Worm (Caenorhabditis elegans) whole organism, young adult: ENCODE results near the gene hal-3.

Source experiments
- B0336.3 ChIP-seq: fragments of 200-800 bp; sonication (Bioruptor generic); IDR thresholded peaks from 2 replicates; pipeline ENCODE4 v1.3.6; 2022; ENCODE audit warnings: missing genetic modification characterization, missing compliant biosample characterization
- C06A6.2 ChIP-seq: fragments of 200-800 bp; sonication (Bioruptor generic); conservative IDR thresholded peaks from 2 replicates; pipeline ENCODE4 v1.3.6; 2022; ENCODE audit warnings: missing genetic modification characterization, missing compliant biosample characterization
- F10E7.11 ChIP-seq: sonication (generic microtip); optimal IDR thresholded peaks from 2 replicates; lab custom pipeline; 2017; ENCODE audit warnings: mild to moderate bottlenecking, missing genetic modification characterization, moderate library complexity, missing compliant biosample characterization
- F23B12.7 ChIP-seq: sonication (generic microtip); optimal IDR thresholded peaks from 2 replicates; lab custom pipeline; 2017; ENCODE audit warnings: missing genetic modification characterization, mild to moderate bottlenecking, missing compliant biosample characterization, antibody characterized with exemption, moderate library complexity; ENCODE audit not compliant: insufficient read depth
- F33H1.4 ChIP-seq: fragments of 200-800 bp; sonication (Bioruptor generic); IDR thresholded peaks from 2 replicates; pipeline ENCODE4 v1.3.6; 2022; ENCODE audit warnings: missing genetic modification reagents, missing genetic modification characterization, missing compliant biosample characterization
- F37B4.10 ChIP-seq: fragments of 200-800 bp; sonication (Bioruptor generic); IDR thresholded peaks from 2 replicates; pipeline ENCODE4 v1.3.6; 2022; ENCODE audit warnings: missing genetic modification characterization, missing compliant biosample characterization
- F39B2.1 ChIP-seq: fragments of 200-800 bp; sonication (Bioruptor generic); IDR thresholded peaks from 2 replicates; pipeline ENCODE4 v1.3.6; 2022; ENCODE audit warnings: missing genetic modification reagents, missing genetic modification characterization, missing compliant biosample characterization
- F52B5.7 ChIP-seq: sonication (generic microtip); optimal IDR thresholded peaks from 2 replicates; lab custom pipeline; 2016; ENCODE audit warnings: mild to moderate bottlenecking, missing genetic modification characterization, missing compliant biosample characterization
- Y67H2A.10 ChIP-seq: fragments of 200-800 bp; sonication (Bioruptor generic); conservative IDR thresholded peaks from 2 replicates; pipeline ENCODE4 v1.3.6; 2022; ENCODE audit warnings: missing genetic modification reagents, missing genetic modification characterization, missing compliant biosample characterization
- Y79H2A.3 ChIP-seq: fragments of 200-800 bp; sonication (Bioruptor generic); conservative IDR thresholded peaks from 2 replicates; pipeline ENCODE4 v1.3.6; 2022; ENCODE audit warnings: missing genetic modification reagents, missing genetic modification characterization, missing compliant biosample characterization
- Y95B8A.8 ChIP-seq: fragments of 200-800 bp; sonication (Bioruptor generic); IDR thresholded peaks from 2 replicates; pipeline ENCODE4 v1.3.6; 2022; ENCODE audit warnings: missing genetic modification reagents, missing genetic modification characterization, missing compliant biosample characterization
- ZK185.1 ChIP-seq: sonication (generic microtip); optimal IDR thresholded peaks from 2 replicates; lab custom pipeline; 2016; ENCODE audit warnings: mild to moderate bottlenecking, missing genetic modification characterization, missing compliant biosample characterization; ENCODE audit not compliant: poor library complexity, severe bottlenecking
- akir-1 ChIP-seq: fragments of 200-800 bp; sonication (Bioruptor generic); optimal IDR thresholded peaks from 2 replicates; lab custom pipeline; 2018; ENCODE audit warnings: mild to moderate bottlenecking, missing genetic modification characterization, moderate library complexity, missing compliant biosample characterization
- attf-3 ChIP-seq: fragments of 200-800 bp; sonication (Bioruptor generic); conservative IDR thresholded peaks from 2 replicates; pipeline ENCODE4 v1.3.6; 2022; ENCODE audit warnings: missing genetic modification reagents, missing genetic modification characterization, missing compliant biosample characterization
- attf-5 ChIP-seq: fragments of 200-800 bp; sonication (Bioruptor generic); optimal IDR thresholded peaks from 2 replicates; lab custom pipeline; 2018; ENCODE audit warnings: mild to moderate bottlenecking, missing genetic modification characterization, missing compliant biosample characterization
- ccch-3 ChIP-seq: fragments of 200-800 bp; sonication (Bioruptor generic); optimal IDR thresholded peaks from 2 replicates; lab custom pipeline; 2018; ENCODE audit warnings: mild to moderate bottlenecking, missing genetic modification characterization, missing compliant biosample characterization
- dpff-1 ChIP-seq: sonication (generic microtip); optimal IDR thresholded peaks from 2 replicates; lab custom pipeline; 2017; ENCODE audit warnings: mild to moderate bottlenecking, missing genetic modification characterization, missing compliant biosample characterization
- egl-18 ChIP-seq: fragments of 200-800 bp; sonication (Bioruptor generic); IDR thresholded peaks from 2 replicates; pipeline ENCODE4 v1.3.6; 2022; ENCODE audit warnings: missing genetic modification reagents, missing genetic modification characterization, missing compliant biosample characterization
- egl-44 ChIP-seq: fragments of 200-800 bp; sonication (Bioruptor generic); IDR thresholded peaks from 2 replicates; pipeline ENCODE4 v1.3.6; 2022; ENCODE audit warnings: missing genetic modification reagents, missing genetic modification characterization, missing compliant biosample characterization
- fkh-3 ChIP-seq: sonication (generic microtip); optimal IDR thresholded peaks from 2 replicates; lab custom pipeline; 2016; ENCODE audit warnings: mild to moderate bottlenecking, missing genetic modification characterization, missing compliant biosample characterization
- him-1 ChIP-seq: sonication (generic microtip); optimal IDR thresholded peaks from 2 replicates; lab custom pipeline; 2016; ENCODE audit warnings: missing genotype, missing genetic modification reagents, missing genetic modification characterization, missing compliant biosample characterization
- hsf-1 ChIP-seq: fragments of 200-800 bp; sonication (Bioruptor generic); IDR thresholded peaks from 2 replicates; pipeline ENCODE4 v1.3.6; 2022; ENCODE audit warnings: missing genetic modification reagents, missing genetic modification characterization, missing compliant biosample characterization
- lin-54 ChIP-seq: fragments of 200-800 bp; sonication (Bioruptor generic); optimal IDR thresholded peaks from 2 replicates; lab custom pipeline; 2018; ENCODE audit warnings: mild to moderate bottlenecking, missing genetic modification characterization, missing compliant biosample characterization
- lsl-1 ChIP-seq: fragments of 200-800 bp; sonication (Bioruptor generic); optimal IDR thresholded peaks from 2 replicates; lab custom pipeline; 2018; ENCODE audit warnings: mild to moderate bottlenecking, missing genetic modification characterization, moderate library complexity, missing compliant biosample characterization
- madf-3 ChIP-seq: fragments of 200-800 bp; sonication (Bioruptor generic); IDR thresholded peaks from 2 replicates; pipeline ENCODE4 v1.3.6; 2022; ENCODE audit warnings: missing genetic modification reagents, missing genetic modification characterization, missing compliant biosample characterization
- madf-6 ChIP-seq: fragments of 200-800 bp; sonication (Bioruptor generic); IDR thresholded peaks from 2 replicates; pipeline ENCODE4 v1.3.6; 2022; ENCODE audit warnings: missing genetic modification reagents, missing genetic modification characterization, missing compliant biosample characterization
- mel-28 ChIP-seq: sonication (generic microtip); optimal IDR thresholded peaks from 2 replicates; lab custom pipeline; 2016; ENCODE audit warnings: borderline replicate concordance, mild to moderate bottlenecking, missing genetic modification characterization, missing compliant biosample characterization
- mxl-1 ChIP-seq: sonication (generic microtip); optimal IDR thresholded peaks from 2 replicates; lab custom pipeline; 2016; ENCODE audit warnings: missing genetic modification characterization, missing compliant biosample characterization
- nfya-1 ChIP-seq: sonication (generic microtip); optimal IDR thresholded peaks from 2 replicates; lab custom pipeline; 2017; ENCODE audit warnings: antibody characterized with exemption, missing compliant biosample characterization, missing genetic modification characterization, borderline replicate concordance; ENCODE audit not compliant: insufficient read depth
- nfyb-1 ChIP-seq: fragments of 200-800 bp; sonication (Bioruptor generic); IDR thresholded peaks from 2 replicates; pipeline ENCODE4 v1.3.6; 2022; ENCODE audit warnings: missing genetic modification reagents, missing genetic modification characterization, missing compliant biosample characterization
- nhr-179 ChIP-seq: sonication (generic microtip); optimal IDR thresholded peaks from 2 replicates; lab custom pipeline; 2016; ENCODE audit warnings: mild to moderate bottlenecking, missing genetic modification characterization, missing compliant biosample characterization
- nhr-27 ChIP-seq: fragments of 200-800 bp; sonication (Bioruptor generic); optimal IDR thresholded peaks from 2 replicates; lab custom pipeline; 2018; ENCODE audit warnings: mild to moderate bottlenecking, missing genetic modification characterization, moderate library complexity, missing compliant biosample characterization
- pha-4 ChIP-seq: fragments of 150-350 bp; sonication (generic microtip); optimal IDR thresholded peaks from 2 replicates; lab custom pipeline; 2014; ENCODE audit warnings: missing biosample characterization, missing genetic modification reagents, missing genetic modification characterization
- rec-8 ChIP-seq, 2 experiments: sonication (generic microtip); optimal IDR thresholded peaks; 2 replicates each; lab custom pipeline; 2016; ENCODE audit warnings: mild to moderate bottlenecking in 2 of 2, missing genetic modification characterization in 2 of 2, missing genetic modification reagents in 2 of 2, missing genotype in 2 of 2, missing biosample characterization in 1 of 2, missing compliant biosample characterization in 1 of 2, moderate library complexity in 1 of 2
- repo-1 ChIP-seq: sonication (generic microtip); optimal IDR thresholded peaks from 2 replicates; lab custom pipeline; 2017; ENCODE audit warnings: mild to moderate bottlenecking, missing genetic modification characterization, missing compliant biosample characterization
- sdz-38 ChIP-seq: sonication (generic microtip); optimal IDR thresholded peaks from 2 replicates; lab custom pipeline; 2016; ENCODE audit warnings: missing genotype, missing genetic modification characterization, missing compliant biosample characterization
- sea-2 ChIP-seq: fragments of 200-800 bp; sonication (Bioruptor generic); IDR thresholded peaks from 2 replicates; pipeline ENCODE4 v1.3.6; 2022; ENCODE audit warnings: missing genetic modification characterization, missing compliant biosample characterization
- snpc-1.1 ChIP-seq: sonication (generic microtip); optimal IDR thresholded peaks from 2 replicates; lab custom pipeline; 2017; ENCODE audit warnings: missing genetic modification characterization, mild to moderate bottlenecking, missing compliant biosample characterization, antibody characterized with exemption, moderate library complexity, missing genotype, missing genetic modification reagents; ENCODE audit not compliant: insufficient read depth
- sptf-2 ChIP-seq: fragments of 200-800 bp; sonication (Bioruptor generic); optimal IDR thresholded peaks from 2 replicates; lab custom pipeline; 2018; ENCODE audit warnings: mild to moderate bottlenecking, missing genetic modification characterization, missing compliant biosample characterization
- tbp1 ChIP-seq: fragments of 200-800 bp; sonication (Bioruptor generic); optimal IDR thresholded peaks from 2 replicates; lab custom pipeline; 2018; ENCODE audit warnings: mild to moderate bottlenecking, missing genetic modification characterization, missing compliant biosample characterization
- unc-62 ChIP-seq: fragments of 150-350 bp; optimal IDR thresholded peaks from 2 replicates; lab custom pipeline; 2014; ENCODE audit warnings: missing biosample characterization, missing genetic modification reagents, missing genetic modification characterization
- xnd-1 ChIP-seq: sonication (generic microtip); optimal IDR thresholded peaks from 2 replicates; lab custom pipeline; 2016; ENCODE audit warnings: missing genotype, missing genetic modification reagents, missing genetic modification characterization, missing compliant biosample characterization
- ztf-25 ChIP-seq: fragments of 200-800 bp; sonication (Bioruptor generic); IDR thresholded peaks from 2 replicates; pipeline ENCODE4 v1.3.6; 2022; ENCODE audit warnings: missing genetic modification reagents, missing genetic modification characterization, missing compliant biosample characterization
- ztf-26 ChIP-seq: sonication (generic microtip); optimal IDR thresholded peaks from 2 replicates; lab custom pipeline; 2017; ENCODE audit warnings: missing genetic modification characterization, missing compliant biosample characterization
- ztf-3 ChIP-seq: fragments of 200-800 bp; sonication (Bioruptor generic); optimal IDR thresholded peaks from 2 replicates; lab custom pipeline; 2018; ENCODE audit warnings: mild to moderate bottlenecking, missing genetic modification characterization, missing compliant biosample characterization
- ztf-6 ChIP-seq: fragments of 200-800 bp; sonication (Bioruptor generic); IDR thresholded peaks from 2 replicates; pipeline ENCODE4 v1.3.6; 2022; ENCODE audit warnings: missing genetic modification reagents, missing genetic modification characterization, missing compliant biosample characterization

The hal-3 gene

ce11 chrII:9617039-9617901 lies at the start of gene hal-3:
Gene hal-3, minus strand, starts transcription at chrII:9617125.
- TF ChIP-seq rec-8 (tag; optimal IDR thresholded peaks at IDR 0.05; lab: Kevin White, UChicago) (no peak), F52B5.7 (peak; percentile 22), egl-18 (0 out of 2 replicates have a peak, but pooled peaks have one; percentile 24), attf-3 (GFP tag; lab: Robert Waterston, UW) (no peak; the same call in 1 of the 2 replicates), nhr-179 (tag; lab: Kevin White, UChicago) (no peak), lin-54 (GFP tag; lab: Kevin White, UChicago) (peak; percentile 25), F23B12.7 (tag; lab: Kevin White, UChicago) (no peak), lsl-1 (GFP tag; lab: Kevin White, UChicago) (peak; percentile 60), unc-62 (GFP tag; lab: Kevin White, UChicago) (no peak), repo-1 (tag; lab: Kevin White, UChicago) (peak; percentile 60), ccch-3 (GFP tag; lab: Kevin White, UChicago) (no peak), ztf-3 (GFP tag; lab: Kevin White, UChicago) (no peak), snpc-1.1 (tag; lab: Kevin White, UChicago) (no peak), akir-1 (GFP tag; lab: Kevin White, UChicago) (no peak), attf-5 (GFP tag; lab: Kevin White, UChicago) (no peak), nfya-1 (tag; lab: Kevin White, UChicago) (no peak), Y79H2A.3 (GFP tag; lab: Robert Waterston, UW) (no peak), hsf-1 (GFP tag; lab: Robert Waterston, UW) (no peak), madf-3 (GFP tag; lab: Robert Waterston, UW) (no peak), xnd-1 (tag; lab: Kevin White, UChicago) (no peak), egl-44 (peak; percentile 9; the same call in 1 of the 2 replicates), sea-2 (GFP tag; lab: Robert Waterston, UW) (no peak), F37B4.10 (GFP tag; lab: Robert Waterston, UW) (no peak), tbp1 (GFP tag; lab: Kevin White, UChicago) (peak; percentile 20), ztf-25 (GFP tag; lab: Robert Waterston, UW) (peak; percentile 52; the same call in 1 of the 2 replicates), Y95B8A.8 (GFP tag; lab: Robert Waterston, UW) (0 out of 2 replicates have a peak, but pooled peaks have one; percentile 52), fkh-3 (no peak), sptf-2 (GFP tag; lab: Kevin White, UChicago) (no peak), sdz-38 (tag; lab: Kevin White, UChicago) (no peak), mxl-1 (tag; lab: Kevin White, UChicago) (no peak), mel-28 (tag; lab: Kevin White, UChicago) (no peak), ztf-26 (tag; lab: Kevin White, UChicago) (no peak), B0336.3 (GFP tag; lab: Robert Waterston, UW) (peak; percentile 76), nfyb-1 (GFP tag; lab: Robert Waterston, UW) (0 out of 2 replicates have a peak, but pooled peaks have one; percentile 35), F33H1.4 (GFP tag; lab: Robert Waterston, UW) (no peak), dpff-1 (tag; lab: Kevin White, UChicago) (peak; percentile 55), C06A6.2 (GFP tag; lab: Robert Waterston, UW) (no peak), Y67H2A.10 (GFP tag; lab: Robert Waterston, UW) (no peak), nhr-27 (tag; lab: Kevin White, UChicago) (no peak), ztf-6 (no peak), F39B2.1 (GFP tag; lab: Robert Waterston, UW) (no peak), ZK185.1 (peak; percentile 36), F10E7.11 (tag; lab: Kevin White, UChicago) (peak; percentile 61), madf-6 (GFP tag; lab: Robert Waterston, UW) (peak; percentile 48; the same call in 1 of the 2 replicates), him-1 (tag; lab: Kevin White, UChicago) (peak; percentile 23), pha-4 (tag; lab: Kevin White, UChicago) (no peak)
